Worm (Caenorhabditis elegans): ENCODE data around the gene T20B3.1.

The T20B3.1 gene

ce11 chrV:16821270-16821737, 5.9 kb downstream of the T20B3.1 start, which contains the start of gene T20B3.14:
TSS of gene T20B3.14 (minus strand) at chrV:16821320.
- TF ChIP-seq lin-32 (GFP tag; optimal IDR thresholded peaks at IDR 0.05) (no peak), zip-8 (tag; optimal IDR thresholded peaks at IDR 0.05) (peak; percentile 83), ceh-83 (GFP tag; optimal IDR thresholded peaks at IDR 0.05) (no peak), unc-39 (tag; optimal IDR thresholded peaks at IDR 0.05) (no peak)

- TF ChIP-seq cnd-1 (tag; optimal IDR thresholded peaks at IDR 0.05) (no peak), ztf-11 (tag; optimal IDR thresholded peaks at IDR 0.05) (no peak), nhr-28 (tag; optimal IDR thresholded peaks at IDR 0.05) (no peak), nhr-237 (tag; optimal IDR thresholded peaks at IDR 0.05) (no peak), unc-62 (GFP tag; optimal IDR thresholded peaks at IDR 0.05) (no peak)
Measured at ce11 chrV:16827485-16827884, 12.1 kb downstream of the T20B3.1 start, which contains the start of gene srh-216. TSS of gene srh-216 (minus strand) at chrV:16827585.

ce11 chrV:16829396-16829795, 14.0 kb downstream of the T20B3.1 start, which contains the start of gene srh-214:
TSS of gene srh-214 (minus strand) at chrV:16829755.
- no peak for TF ChIP-seq ceh-83 (GFP tag; optimal IDR thresholded peaks at IDR 0.05)
- no peak for TF ChIP-seq zip-8 (tag; optimal IDR thresholded peaks at IDR 0.05)
- TF ChIP-seq lsy-2 (tag; optimal IDR thresholded peaks at IDR 0.05), result no peak
- no peak for TF ChIP-seq nhr-28 (tag; optimal IDR thresholded peaks at IDR 0.05)
- no peak for TF ChIP-seq unc-120 (tag; optimal IDR thresholded peaks at IDR 0.05; ENCODE audit: poor library complexity, severe bottlenecking)
- no peak for TF ChIP-seq hlh-1 (tag; optimal IDR thresholded peaks at IDR 0.05)
- no peak for TF ChIP-seq nhr-2 (tag; optimal IDR thresholded peaks at IDR 0.05)
- TF ChIP-seq elt-3 (tag; optimal IDR thresholded peaks at IDR 0.05), result no peak
- no peak for TF ChIP-seq bed-3 (GFP tag; optimal IDR thresholded peaks at IDR 0.05)
- no peak for TF ChIP-seq cnd-1 (tag; optimal IDR thresholded peaks at IDR 0.05)
- TF ChIP-seq lin-32 (GFP tag; optimal IDR thresholded peaks at IDR 0.05), result no peak
- TF ChIP-seq ceh-39 (tag; optimal IDR thresholded peaks at IDR 0.05), result no peak
- TF ChIP-seq nhr-76 (tag; optimal IDR thresholded peaks at IDR 0.05), result no peak
- no peak for TF ChIP-seq drap-1 (GFP tag; optimal IDR thresholded peaks at IDR 0.05)
- no peak for TF ChIP-seq nhr-12 (tag; optimal IDR thresholded peaks at IDR 0.05)
- no peak for TF ChIP-seq ces-1 (GFP tag; optimal IDR thresholded peaks at IDR 0.05)

- TF ChIP-seq unc-120 (tag; optimal IDR thresholded peaks at IDR 0.05; ENCODE audit: poor library complexity, severe bottlenecking), result no peak
- TF ChIP-seq elt-1 (tag; optimal IDR thresholded peaks at IDR 0.05; ENCODE audit: borderline replicate concordance, insufficient read depth), result no peak
- TF ChIP-seq hlh-1 (tag; optimal IDR thresholded peaks at IDR 0.05), result no peak
- no peak for TF ChIP-seq ceh-83 (GFP tag; optimal IDR thresholded peaks at IDR 0.05)
- TF ChIP-seq sem-2 (GFP tag; optimal IDR thresholded peaks at IDR 0.05), result no peak
- no peak for TF ChIP-seq nhr-2 (tag; optimal IDR thresholded peaks at IDR 0.05)
Measured at ce11 chrV:16831310-16831709, 15.9 kb downstream of the T20B3.1 start.

ce11 chrV:16831921-16832320, 16.6 kb downstream of the T20B3.1 start, which contains the start of gene srh-215:
TSS of gene srh-215 (minus strand) at chrV:16832021.
- no peak for TF ChIP-seq blmp-1 (tag; optimal IDR thresholded peaks at IDR 0.05)
- TF ChIP-seq mep-1 (tag; optimal IDR thresholded peaks at IDR 0.05), result no peak
- no peak for TF ChIP-seq drap-1 (GFP tag; optimal IDR thresholded peaks at IDR 0.05)
- TF ChIP-seq flh-1 (GFP tag; optimal IDR thresholded peaks at IDR 0.05), result no peak
- TF ChIP-seq nhr-2 (tag; optimal IDR thresholded peaks at IDR 0.05), result no peak
- no peak for TF ChIP-seq unc-120 (tag; optimal IDR thresholded peaks at IDR 0.05; ENCODE audit: poor library complexity, severe bottlenecking)
- TF ChIP-seq sem-2 (GFP tag; optimal IDR thresholded peaks at IDR 0.05), result no peak
- TF ChIP-seq cnd-1 (tag; optimal IDR thresholded peaks at IDR 0.05), result no peak
- no peak for TF ChIP-seq unc-39 (tag; optimal IDR thresholded peaks at IDR 0.05)
- no peak for TF ChIP-seq ces-1 (GFP tag; optimal IDR thresholded peaks at IDR 0.05)
- no peak for TF ChIP-seq bed-3 (GFP tag; optimal IDR thresholded peaks at IDR 0.05)
- TF ChIP-seq hlh-1 (tag; optimal IDR thresholded peaks at IDR 0.05), result no peak
- no peak for TF ChIP-seq sptf-1 (tag; optimal IDR thresholded peaks at IDR 0.05)
- TF ChIP-seq zip-8 (tag; optimal IDR thresholded peaks at IDR 0.05), result no peak
- TF ChIP-seq nhr-28 (tag; optimal IDR thresholded peaks at IDR 0.05), result no peak
- no peak for TF ChIP-seq elt-3 (tag; optimal IDR thresholded peaks at IDR 0.05)
- no peak for TF ChIP-seq lsy-2 (tag; optimal IDR thresholded peaks at IDR 0.05)
- no peak for TF ChIP-seq M03D4.4 (tag; optimal IDR thresholded peaks at IDR 0.05)
- TF ChIP-seq nhr-12 (tag; optimal IDR thresholded peaks at IDR 0.05), result no peak

ce11 chrV:16832865-16833264, 17.5 kb downstream of the T20B3.1 start, which contains the start of gene phy-3:
TSS of gene phy-3 (plus strand) at chrV:16833165.
- TF ChIP-seq lin-13 (tag; optimal IDR thresholded peaks at IDR 0.05) (no peak), bed-3 (GFP tag; optimal IDR thresholded peaks at IDR 0.05) (no peak), sem-2 (GFP tag; optimal IDR thresholded peaks at IDR 0.05) (no peak), zip-8 (tag; optimal IDR thresholded peaks at IDR 0.05) (no peak), sptf-1 (tag; optimal IDR thresholded peaks at IDR 0.05) (no peak), nhr-76 (tag; optimal IDR thresholded peaks at IDR 0.05) (no peak), flh-1 (GFP tag; optimal IDR thresholded peaks at IDR 0.05) (no peak), snpc-4 (tag; optimal IDR thresholded peaks at IDR 0.05) (no peak), lsy-2 (tag; optimal IDR thresholded peaks at IDR 0.05) (no peak), mep-1 (tag; optimal IDR thresholded peaks at IDR 0.05) (no peak), ham-2 (GFP tag; optimal IDR thresholded peaks at IDR 0.05) (no peak)

All from whole organism, mixed stage, embryonic.